Worm (Caenorhabditis elegans): Measurements from ENCODE around the gene pigb-1.

DNA sequence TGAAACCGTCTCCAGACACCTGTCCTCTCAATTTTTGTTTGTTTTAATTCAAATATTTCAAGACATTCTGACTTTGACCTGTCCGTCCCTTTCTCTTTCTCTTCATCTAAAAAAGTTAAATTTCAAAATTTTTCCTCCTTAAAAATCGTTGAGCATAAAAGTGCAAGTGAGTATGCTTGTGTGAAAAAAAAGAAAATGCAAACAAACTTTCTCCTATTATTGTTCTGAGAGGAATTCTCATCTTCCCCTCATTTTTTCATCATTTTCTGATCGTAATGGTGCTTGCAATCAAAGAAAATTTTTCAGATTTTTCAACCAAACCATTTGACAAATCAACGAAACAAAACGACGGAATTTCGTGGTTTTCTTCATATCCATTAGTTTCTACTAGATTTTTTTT lies 24.0 kb downstream of the pigb-1 start, which contains the start of gene shc-2:
- TF ChIP-seq cey-2 (tag; optimal IDR thresholded peaks at IDR 0.05; ENCODE audit: borderline replicate concordance, insufficient read depth) (no peak), ces-1 (GFP tag; optimal IDR thresholded peaks at IDR 0.05) (no peak), jun-1 (tag; optimal IDR thresholded peaks at IDR 0.05) (no peak), ZK546.5 (tag; optimal IDR thresholded peaks at IDR 0.05) (no peak), lsy-2 (tag; optimal IDR thresholded peaks at IDR 0.05) (no peak), ceh-28 (tag; optimal IDR thresholded peaks at IDR 0.05) (no peak), D1046.2 (GFP tag; IDR thresholded peaks at IDR 0.05) (no peak), aly-2 (tag; optimal IDR thresholded peaks at IDR 0.05) (no peak), ama-1 (optimal IDR thresholded peaks at IDR 0.05) (no peak), lin-13 (GFP tag; optimal IDR thresholded peaks at IDR 0.05) (no peak), nhr-28 (tag; optimal IDR thresholded peaks at IDR 0.05) (no peak)
